Fruit fly (Drosophila melanogaster): Measurements from ENCODE around the gene CG13362.

Gene CG13362

dm6 chrX:779344-779743, 28.2 kb upstream of the CG13362 start (continued):
- TF ChIP-seq NFAT (GFP tag; IDR thresholded peaks at IDR 0.05) (no peak), esg (GFP tag; conservative IDR thresholded peaks at IDR 0.05) (no peak), kay (GFP tag; optimal IDR thresholded peaks at IDR 0.05) (no peak), dmrt11E (tag; optimal IDR thresholded peaks at IDR 0.05) (peak; percentile 29), CG7839 (tag; optimal IDR thresholded peaks at IDR 0.05) (no peak), CG16779 (GFP tag; IDR thresholded peaks at IDR 0.05) (no peak), aop (GFP tag; IDR thresholded peaks at IDR 0.05) (no peak), emc (GFP tag; optimal IDR thresholded peaks at IDR 0.05) (no peak), sima (GFP tag; optimal IDR thresholded peaks at IDR 0.05) (no peak), CG14441 (GFP tag; IDR thresholded peaks at IDR 0.05) (no peak), CG32532 (GFP tag; IDR thresholded peaks at IDR 0.05) (no peak), maf-S (GFP tag; optimal IDR thresholded peaks at IDR 0.05) (no peak), bbx (GFP tag; IDR thresholded peaks at IDR 0.05; ENCODE audit: partially characterized antibody) (no peak), Hmx (GFP tag; optimal IDR thresholded peaks at IDR 0.05) (no peak), Abd-B (GFP tag; optimal IDR thresholded peaks at IDR 0.05) (no peak), CG15696 (tag; optimal IDR thresholded peaks at IDR 0.05) (peak; percentile 2), ftz-f1 (GFP tag; optimal IDR thresholded peaks at IDR 0.05) (no peak), shn (GFP tag; optimal IDR thresholded peaks at IDR 0.05) (no peak), CG17186 (GFP tag; optimal IDR thresholded peaks at IDR 0.05) (no peak), unc-4 (GFP tag; IDR thresholded peaks at IDR 0.05; ENCODE audit: partially characterized antibody) (no peak), CG14050 (GFP tag; IDR thresholded peaks at IDR 0.05) (no peak), ERR (GFP tag; optimal IDR thresholded peaks at IDR 0.05) (no peak), abd-A (tag; optimal IDR thresholded peaks at IDR 0.05) (no peak), slbo (GFP tag; IDR thresholded peaks at IDR 0.05) (no peak), pros (GFP tag; optimal IDR thresholded peaks at IDR 0.05) (no peak), CG13123 (GFP tag; optimal IDR thresholded peaks at IDR 0.05) (no peak), bigmax (GFP tag; optimal IDR thresholded peaks at IDR 0.05) (no peak), pita (GFP tag; optimal IDR thresholded peaks at IDR 0.05) (no peak), H15 (GFP tag; IDR thresholded peaks at IDR 0.05) (no peak), CG32772 (GFP tag; IDR thresholded peaks at IDR 0.05) (no peak), ssp (GFP tag; IDR thresholded peaks at IDR 0.05) (no peak), sna (GFP tag; IDR thresholded peaks at IDR 0.05; ENCODE audit: partially characterized antibody) (no peak), pho (GFP tag; optimal IDR thresholded peaks at IDR 0.05) (no peak), lbe (GFP tag; optimal IDR thresholded peaks at IDR 0.05) (peak; percentile 19), CG30403 (GFP tag; optimal IDR thresholded peaks at IDR 0.05) (peak; percentile 10), Deaf1 (tag; optimal IDR thresholded peaks at IDR 0.05) (no peak), CG9437 (GFP tag; optimal IDR thresholded peaks at IDR 0.05) (no peak), Myb (GFP tag; optimal IDR thresholded peaks at IDR 0.05) (no peak), CG2129 (GFP tag; IDR thresholded peaks at IDR 0.05; ENCODE audit: partially characterized antibody) (no peak), bcd (GFP tag; optimal IDR thresholded peaks at IDR 0.05) (no peak), E2f1 (GFP tag; IDR thresholded peaks at IDR 0.05) (no peak), CG3838 (GFP tag; optimal IDR thresholded peaks at IDR 0.05) (no peak), CG10274 (GFP tag; optimal IDR thresholded peaks at IDR 0.05) (no peak), CG14710 (tag; optimal IDR thresholded peaks at IDR 0.05) (no peak), p53 (GFP tag; optimal IDR thresholded peaks at IDR 0.05) (no peak), Fer2 (tag; optimal IDR thresholded peaks at IDR 0.05) (no peak), fd3F (GFP tag; optimal IDR thresholded peaks at IDR 0.05) (no peak), oc (tag; optimal IDR thresholded peaks at IDR 0.05) (no peak), Sox100B (GFP tag; optimal IDR thresholded peaks at IDR 0.05) (no peak), Kr (GFP tag; optimal IDR thresholded peaks at IDR 0.05) (no peak), salm (tag; optimal IDR thresholded peaks at IDR 0.05) (no peak), Hr39 (optimal IDR thresholded peaks at IDR 0.05) (no peak), Poxn (GFP tag; IDR thresholded peaks at IDR 0.05) (no peak)
